Worm (Caenorhabditis elegans) whole organism, late embryonic: ENCODE results near the gene nstp-3.
"Not testable (repeated sequence)": the region's sequence is repeated elsewhere in the genome, so short reads cannot be mapped to it uniquely, and the experiment has no call there.

Experiments
- K09A11.1 ChIP-seq: sonication (generic microtip); optimal IDR thresholded peaks from 2 replicates; lab custom pipeline; 2017; ENCODE audit warnings: antibody characterized with exemption, mild to moderate bottlenecking, missing genetic modification characterization, missing compliant biosample characterization; ENCODE audit not compliant: insufficient read depth
- Y22D7AL.16 ChIP-seq: sonication (generic microtip); optimal IDR thresholded peaks from 2 replicates; lab custom pipeline; 2016; ENCODE audit warnings: missing genetic modification characterization, missing compliant biosample characterization
- ahr-1 ChIP-seq: sonication (generic microtip); optimal IDR thresholded peaks from 2 replicates; lab custom pipeline; 2016; ENCODE audit warnings: missing genetic modification characterization, missing compliant biosample characterization
- ceh-14 ChIP-seq: sonication (generic microtip); optimal IDR thresholded peaks from 2 replicates; lab custom pipeline; 2016; ENCODE audit warnings: missing genotype, missing genetic modification characterization, missing compliant biosample characterization
- ceh-18 ChIP-seq: sonication (generic microtip); optimal IDR thresholded peaks from 2 replicates; lab custom pipeline; 2016; ENCODE audit warnings: missing genetic modification characterization, missing compliant biosample characterization
- ceh-22 ChIP-seq: sonication (generic microtip); optimal IDR thresholded peaks from 2 replicates; lab custom pipeline; 2017; ENCODE audit warnings: missing biosample characterization, missing genetic modification characterization
- ceh-31 ChIP-seq: sonication (generic microtip); optimal IDR thresholded peaks from 2 replicates; lab custom pipeline; 2016; ENCODE audit warnings: missing genetic modification characterization, missing compliant biosample characterization
- ceh-45 ChIP-seq: fragments of 200-800 bp; sonication (Bioruptor generic); IDR thresholded peaks from 2 replicates; pipeline ENCODE4 v1.3.6; 2022; ENCODE audit warnings: missing genetic modification reagents, missing genetic modification characterization, missing compliant biosample characterization
- ceh-48 ChIP-seq: sonication (generic microtip); optimal IDR thresholded peaks from 2 replicates; lab custom pipeline; 2016; ENCODE audit warnings: missing genetic modification characterization, inconsistent platforms, missing compliant biosample characterization
- elt-2 ChIP-seq: sonication (generic microtip); optimal IDR thresholded peaks from 2 replicates; lab custom pipeline; 2016; ENCODE audit warnings: missing genetic modification reagents, missing genetic modification characterization, missing compliant biosample characterization
- elt-4 ChIP-seq: sonication (generic microtip); optimal IDR thresholded peaks from 2 replicates; lab custom pipeline; 2016; ENCODE audit warnings: missing genetic modification characterization, missing compliant biosample characterization
- hlh-15 ChIP-seq: sonication (generic microtip); optimal IDR thresholded peaks from 2 replicates; lab custom pipeline; 2016; ENCODE audit warnings: missing genetic modification characterization, missing compliant biosample characterization
- lim-6 ChIP-seq: sonication (generic microtip); optimal IDR thresholded peaks from 2 replicates; lab custom pipeline; 2016; ENCODE audit warnings: missing genetic modification characterization, missing compliant biosample characterization
- madf-2 ChIP-seq: sonication (generic microtip); optimal IDR thresholded peaks from 2 replicates; lab custom pipeline; 2017; ENCODE audit warnings: missing genetic modification characterization, missing compliant biosample characterization
- mec-3 ChIP-seq: sonication (generic microtip); optimal IDR thresholded peaks from 2 replicates; lab custom pipeline; 2016; ENCODE audit warnings: borderline replicate concordance, missing genetic modification characterization, missing compliant biosample characterization
- nfya-1 ChIP-seq: sonication (generic microtip); optimal IDR thresholded peaks from 2 replicates; lab custom pipeline; 2017; ENCODE audit warnings: missing genetic modification characterization, mild to moderate bottlenecking, missing compliant biosample characterization, antibody characterized with exemption, moderate library complexity
- nhr-11 ChIP-seq: fragments of 150-350 bp; optimal IDR thresholded peaks from 2 replicates; lab custom pipeline; 2014; ENCODE audit warnings: missing biosample characterization, missing genetic modification characterization
- odd-2 ChIP-seq: sonication (generic microtip); optimal IDR thresholded peaks from 2 replicates; lab custom pipeline; 2017; ENCODE audit warnings: antibody characterized with exemption, mild to moderate bottlenecking, missing genetic modification characterization, missing compliant biosample characterization
- pag-3 ChIP-seq: sonication (generic microtip); optimal IDR thresholded peaks from 2 replicates; lab custom pipeline; 2016; ENCODE audit warnings: missing compliant biosample characterization, missing genetic modification characterization, borderline replicate concordance
- pax-1 ChIP-seq: fragments of 150-350 bp; optimal IDR thresholded peaks from 2 replicates; lab custom pipeline; 2014; ENCODE audit warnings: missing biosample characterization, missing genetic modification characterization
- pros-1 ChIP-seq: fragments of 150-350 bp; optimal IDR thresholded peaks from 2 replicates; lab custom pipeline; 2014; ENCODE audit warnings: missing biosample characterization, missing genetic modification reagents, missing genetic modification characterization
- ref-2 ChIP-seq: sonication (generic microtip); optimal IDR thresholded peaks from 2 replicates; lab custom pipeline; 2016; ENCODE audit warnings: missing genetic modification characterization, missing compliant biosample characterization
- rnt-1 ChIP-seq: sonication (generic microtip); optimal IDR thresholded peaks from 2 replicates; lab custom pipeline; 2016; ENCODE audit warnings: missing genetic modification characterization, missing compliant biosample characterization
- sdc-2 ChIP-seq: sonication (generic microtip); optimal IDR thresholded peaks from 2 replicates; lab custom pipeline; 2016; ENCODE audit warnings: missing genotype, missing genetic modification characterization, missing compliant biosample characterization
- sox-2 ChIP-seq: fragments of 200-800 bp; sonication (Bioruptor generic); IDR thresholded peaks from 2 replicates; pipeline ENCODE4 v1.3.6; 2022; ENCODE audit warnings: missing genetic modification reagents, missing genetic modification characterization, missing compliant biosample characterization
- syd-9 ChIP-seq: sonication (generic microtip); optimal IDR thresholded peaks from 2 replicates; lab custom pipeline; 2016; ENCODE audit warnings: mild to moderate bottlenecking, missing genetic modification characterization, moderate library complexity, missing compliant biosample characterization
- tbx-2 ChIP-seq: sonication (generic microtip); optimal IDR thresholded peaks from 2 replicates; lab custom pipeline; 2016; ENCODE audit warnings: missing genetic modification characterization, missing compliant biosample characterization
- tbx-7 ChIP-seq: sonication (generic microtip); optimal IDR thresholded peaks from 2 replicates; lab custom pipeline; 2016; ENCODE audit warnings: missing genotype, missing genetic modification characterization, missing compliant biosample characterization
- unc-3 ChIP-seq, 2 experiments: fragments of 200-800 bp in 1 of 2; sonication (Bioruptor generic) in 1 of 2; sonication (generic microtip) in 1 of 2; conservative IDR thresholded peaks in 1 of 2; optimal IDR thresholded peaks in 1 of 2; 2 replicates each; pipeline versions ENCODE4 v1.3.6 to Lab custom; 2016 to 2022; ENCODE audit warnings: missing compliant biosample characterization in 2 of 2, missing genetic modification characterization in 2 of 2, missing genetic modification reagents in 1 of 2
- unc-42 ChIP-seq: sonication (generic microtip); optimal IDR thresholded peaks from 2 replicates; lab custom pipeline; 2016; ENCODE audit warnings: missing genotype, missing genetic modification characterization, missing compliant biosample characterization
- unc-55 ChIP-seq: sonication (generic microtip); optimal IDR thresholded peaks from 2 replicates; lab custom pipeline; 2017; ENCODE audit warnings: missing biosample characterization, missing genetic modification reagents, missing genetic modification characterization
- zip-5 ChIP-seq: sonication (generic microtip); optimal IDR thresholded peaks from 2 replicates; lab custom pipeline; 2016; ENCODE audit warnings: missing genetic modification characterization, missing compliant biosample characterization
- ztf-16 ChIP-seq: sonication (generic microtip); optimal IDR thresholded peaks from 2 replicates; lab custom pipeline; 2017; ENCODE audit warnings: missing genetic modification characterization, missing compliant biosample characterization

nstp-3 gene

DNA sequence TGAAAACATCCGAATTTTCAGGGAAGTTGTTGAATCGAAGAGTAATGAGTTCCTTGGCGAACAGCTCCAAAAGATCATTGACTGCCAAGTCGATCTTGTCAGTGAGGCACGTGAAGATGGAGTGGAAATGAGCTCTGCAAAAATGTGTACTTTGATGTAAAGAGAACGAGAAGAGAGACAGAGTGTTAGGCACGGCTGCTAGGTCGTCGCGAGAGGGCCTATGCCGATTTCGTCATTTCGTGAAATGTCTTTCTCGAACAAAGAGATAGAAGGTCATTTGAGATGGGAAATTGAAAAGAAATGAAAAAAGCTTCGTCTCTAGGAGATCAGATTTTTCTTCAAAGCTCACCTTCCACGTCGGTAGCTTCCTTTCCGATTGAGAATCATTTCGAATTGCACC lies 18.0 kb downstream of the nstp-3 start:
- TF ChIP-seq ztf-16 (tag; lab: Kevin White, UChicago): no peak
- TF ChIP-seq unc-55: peak; percentile 21

DNA sequence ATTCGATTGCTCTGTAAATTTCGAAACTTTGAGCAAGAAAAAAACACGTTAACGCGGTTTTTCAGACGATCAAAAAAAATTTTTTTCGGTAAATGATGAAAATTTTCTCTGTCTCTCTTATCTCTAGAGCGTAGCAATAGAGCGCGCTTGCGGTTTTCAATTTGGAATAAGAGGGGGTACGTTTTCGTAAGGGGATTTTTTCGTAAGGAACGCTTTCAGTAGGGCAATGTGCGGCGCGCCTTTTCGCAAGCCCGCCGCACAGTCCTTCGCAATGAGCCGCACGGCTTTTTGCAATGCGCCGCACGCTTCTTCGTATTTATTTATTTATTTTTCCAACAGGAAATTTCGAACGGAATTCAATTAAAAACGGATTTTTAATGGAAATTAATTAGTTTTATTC lies 21.1 kb downstream of the nstp-3 start, which contains the start of gene F44E7.4:
F44E7.4 (minus strand) TSS at position 13 of the 400 bp plus-strand sequence.
- TF ChIP-seq tbx-2 (peak; percentile 4), ceh-45 (GFP tag; lab: Robert Waterston, UW) (peak; percentile 87), sox-2 (GFP tag; lab: Robert Waterston, UW) (peak; percentile 78), ceh-14 (tag; lab: Kevin White, UChicago) (peak; percentile 4), nfya-1 (tag; lab: Kevin White, UChicago) (peak; percentile 28), rnt-1 (peak; percentile 45), unc-3 (GFP tag; conservative IDR thresholded peaks at IDR 0.05; lab: Robert Waterston, UW) (peak; percentile 72; the same call in 1 of the 2 replicates), ceh-31 (tag; lab: Kevin White, UChicago) (peak; percentile 50), unc-42 (tag; lab: Kevin White, UChicago) (peak; percentile 28)
- not testable (repeated sequence) for TF ChIP-seq unc-3 (tag; optimal IDR thresholded peaks at IDR 0.05; lab: Kevin White, UChicago)
- TF ChIP-seq, all 69 proteins: peak for 9; not testable (repeated sequence) for 60

DNA sequence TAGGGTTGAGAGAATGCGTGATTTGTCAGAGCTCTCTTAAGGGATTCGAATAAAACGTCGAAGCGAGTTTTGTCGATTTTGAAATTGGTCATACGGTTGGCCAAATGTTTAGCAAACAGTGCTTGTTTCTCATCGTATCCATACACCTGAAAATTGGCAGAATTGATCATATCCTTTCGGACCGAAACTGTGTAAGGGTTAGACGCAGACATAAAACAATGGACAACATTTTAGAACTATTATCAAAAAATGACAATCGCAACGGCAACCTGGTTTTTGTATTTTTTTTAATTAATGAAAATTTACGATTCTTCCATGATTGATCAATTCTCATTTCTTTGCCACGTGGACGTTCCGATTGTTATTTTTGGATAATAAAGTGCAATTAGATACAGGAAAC lies 23.9 kb downstream of the nstp-3 start:
- TF ChIP-seq ceh-22 (tag; lab: Kevin White, UChicago) (no peak), odd-2 (tag; lab: Kevin White, UChicago) (no peak), mec-3 (no peak), elt-2 (no peak), ceh-45 (GFP tag; lab: Robert Waterston, UW) (no peak), ref-2 (tag; lab: Kevin White, UChicago) (no peak), unc-3 (GFP tag; conservative IDR thresholded peaks at IDR 0.05; lab: Robert Waterston, UW) (no peak), unc-3 (tag; optimal IDR thresholded peaks at IDR 0.05; lab: Kevin White, UChicago) (no peak), unc-55 (no peak), K09A11.1 (tag; lab: Kevin White, UChicago) (no peak), ceh-31 (tag; lab: Kevin White, UChicago) (no peak), hlh-15 (tag; lab: Kevin White, UChicago) (no peak), syd-9 (tag; lab: Kevin White, UChicago) (no peak), Y22D7AL.16 (tag; lab: Kevin White, UChicago) (no peak)

DNA sequence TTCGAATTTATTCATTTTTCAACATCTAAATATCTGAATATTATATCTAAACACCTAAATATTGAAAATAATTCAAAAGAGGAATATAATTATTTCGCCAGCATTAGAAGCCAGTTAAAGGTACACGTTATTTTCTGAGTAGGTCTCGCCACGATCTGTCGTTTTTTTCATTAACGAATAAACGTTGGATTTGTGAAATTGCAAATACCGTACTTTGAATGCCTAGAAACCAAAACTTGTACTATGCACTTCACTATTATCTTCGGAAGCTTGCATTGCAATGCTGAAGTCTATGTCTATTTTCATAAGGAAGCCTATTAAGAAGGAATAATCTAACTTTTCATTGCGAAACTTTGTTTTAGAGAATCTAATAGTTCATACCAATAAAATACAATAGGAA lies 25.5 kb downstream of the nstp-3 start:
- TF ChIP-seq pag-3 (tag; lab: Kevin White, UChicago): no peak

DNA sequence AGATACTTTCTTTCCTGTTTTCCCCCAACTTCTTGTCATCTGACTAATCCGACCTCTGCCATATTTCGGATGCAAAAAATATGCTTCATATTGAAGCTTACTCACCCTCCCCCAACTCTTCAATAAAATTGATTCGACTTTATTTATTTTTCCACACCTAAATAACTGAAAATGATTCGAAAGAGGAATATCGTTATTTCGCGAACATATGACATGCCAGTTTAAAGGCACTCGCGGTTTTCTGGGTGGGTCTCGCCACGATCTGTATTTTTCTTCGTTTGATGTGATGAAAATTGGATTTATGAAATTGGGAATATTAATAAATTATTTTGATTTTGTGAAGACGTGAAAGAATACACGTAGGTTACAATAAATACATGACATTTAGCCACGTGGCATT lies 26.4 kb downstream of the nstp-3 start, which contains the start of gene F44E7.3:
F44E7.3 (plus strand) TSS at position 319 of the 400 bp plus-strand sequence.
- TF ChIP-seq tbx-7 (tag; lab: Kevin White, UChicago) (no peak), unc-55 (no peak)

DNA sequence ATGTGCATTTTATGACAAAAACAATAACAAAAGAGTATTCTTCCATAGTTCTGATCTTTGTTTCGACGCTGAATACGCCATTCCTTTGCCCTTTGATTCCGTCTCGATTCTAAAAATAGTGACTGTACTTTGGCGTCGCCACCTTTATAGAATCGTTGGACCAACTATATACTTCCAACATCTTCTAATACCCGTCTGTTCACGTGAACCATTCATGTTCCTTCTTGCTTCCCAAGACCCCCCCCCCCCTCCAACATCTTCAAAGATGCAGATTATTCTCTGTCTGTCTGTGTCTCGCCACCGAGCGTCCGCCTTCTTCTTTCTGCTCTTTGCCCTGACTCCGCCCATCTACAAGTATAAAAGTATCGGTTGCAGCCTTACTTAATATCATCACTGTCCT lies 28.0 kb downstream of the nstp-3 start:
- TF ChIP-seq pag-3 (tag; lab: Kevin White, UChicago): no peak
- TF ChIP-seq hlh-15 (tag; lab: Kevin White, UChicago): no peak
- no peak for TF ChIP-seq unc-55
- no peak for TF ChIP-seq lim-6 (tag; lab: Kevin White, UChicago)
- TF ChIP-seq ceh-22 (tag; lab: Kevin White, UChicago): no peak
- TF ChIP-seq nhr-11: no peak
- no peak for TF ChIP-seq elt-4
- no peak for TF ChIP-seq ceh-18 (tag; lab: Kevin White, UChicago)
- TF ChIP-seq sdc-2: no peak
- TF ChIP-seq ahr-1 (tag; lab: Kevin White, UChicago): no peak
- no peak for TF ChIP-seq pros-1 (tag; lab: Kevin White, UChicago)
- TF ChIP-seq rnt-1: no peak
- no peak for TF ChIP-seq tbx-7 (tag; lab: Kevin White, UChicago)
- no peak for TF ChIP-seq ceh-48
- TF ChIP-seq Y22D7AL.16 (tag; lab: Kevin White, UChicago): no peak
- TF ChIP-seq pax-1 (tag; lab: Kevin White, UChicago): no peak
- TF ChIP-seq zip-5 (tag; lab: Kevin White, UChicago): no peak
- TF ChIP-seq madf-2 (tag; lab: Kevin White, UChicago): no peak
